Worm (Caenorhabditis elegans): ENCODE results near the gene aexr-2.

The aexr-2 gene

DNA sequence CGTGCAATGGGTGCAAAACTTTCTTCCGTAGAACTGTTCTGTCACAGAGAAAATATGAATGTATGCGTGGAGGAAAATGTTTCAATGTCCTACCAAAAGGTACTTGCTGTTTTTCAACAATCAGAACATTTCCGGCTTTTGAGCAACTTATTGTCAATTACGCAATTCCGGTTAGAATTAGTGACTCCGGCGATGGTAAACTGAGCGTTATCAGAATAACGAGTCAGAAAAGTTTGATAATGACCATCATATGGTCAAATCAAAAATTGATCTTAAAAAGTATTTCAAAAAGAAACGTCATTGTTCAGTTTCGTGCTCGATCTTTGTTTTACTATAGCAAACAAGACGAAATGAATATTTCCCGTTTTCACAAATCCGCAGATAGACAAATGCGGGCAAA is 25.4 kb upstream of the aexr-2 start:
- TF ChIP-seq ceh-45 (GFP tag; IDR thresholded peaks at IDR 0.05) = no peak
- TF ChIP-seq ceh-24 (tag; optimal IDR thresholded peaks at IDR 0.05) = no peak
- no peak for TF ChIP-seq nfya-1 (tag; optimal IDR thresholded peaks at IDR 0.05)
- no peak for TF ChIP-seq lim-6 (tag; optimal IDR thresholded peaks at IDR 0.05)
- no peak for TF ChIP-seq sox-2 (GFP tag; IDR thresholded peaks at IDR 0.05)
- TF ChIP-seq F13H6.1 (tag; optimal IDR thresholded peaks at IDR 0.05) = no peak
- TF ChIP-seq gmeb-2 (tag; optimal IDR thresholded peaks at IDR 0.05) = no peak
- no peak for TF ChIP-seq ceh-14 (tag; optimal IDR thresholded peaks at IDR 0.05)
- TF ChIP-seq dmd-4 (tag; optimal IDR thresholded peaks at IDR 0.05; ENCODE audit: borderline replicate concordance) = no peak
- no peak for TF ChIP-seq pat-9 (tag; optimal IDR thresholded peaks at IDR 0.05)
- no peak for TF ChIP-seq ceh-2 (tag; optimal IDR thresholded peaks at IDR 0.05)
- no peak for TF ChIP-seq ztf-16 (tag; optimal IDR thresholded peaks at IDR 0.05)
- no peak for TF ChIP-seq zip-5 (tag; optimal IDR thresholded peaks at IDR 0.05)

- TF ChIP-seq Y22D7AL.16 (tag; optimal IDR thresholded peaks at IDR 0.05) (no peak), ceh-14 (tag; optimal IDR thresholded peaks at IDR 0.05) (no peak), pat-9 (tag; optimal IDR thresholded peaks at IDR 0.05) (no peak), hlh-8 (tag; optimal IDR thresholded peaks at IDR 0.05) (no peak), pax-1 (tag; optimal IDR thresholded peaks at IDR 0.05) (no peak), ceh-30 (tag; optimal IDR thresholded peaks at IDR 0.05) (no peak), syd-9 (tag; optimal IDR thresholded peaks at IDR 0.05) (no peak), unc-3 (GFP tag; conservative IDR thresholded peaks at IDR 0.05) (no peak), unc-3 (tag; optimal IDR thresholded peaks at IDR 0.05) (no peak), fkh-10 (GFP tag; optimal IDR thresholded peaks at IDR 0.05) (no peak), ets-4 (tag; optimal IDR thresholded peaks at IDR 0.05) (no peak), ceh-18 (tag; optimal IDR thresholded peaks at IDR 0.05) (no peak), nhr-11 (tag; optimal IDR thresholded peaks at IDR 0.05) (no peak), pros-1 (tag; optimal IDR thresholded peaks at IDR 0.05) (no peak), C08G9.2 (tag; optimal IDR thresholded peaks at IDR 0.05) (no peak), eyg-1 (tag; optimal IDR thresholded peaks at IDR 0.05) (no peak), mec-3 (tag; optimal IDR thresholded peaks at IDR 0.05; ENCODE audit: borderline replicate concordance) (no peak), sox-2 (GFP tag; IDR thresholded peaks at IDR 0.05) (no peak), sdc-2 (tag; optimal IDR thresholded peaks at IDR 0.05) (no peak), nfya-1 (tag; optimal IDR thresholded peaks at IDR 0.05) (no peak)
Measured at ce11 chrX:6656251-6656650, 24.9 kb upstream of the aexr-2 start.

ce11 chrX:6655163-6655562 is 23.8 kb upstream of the aexr-2 start, which contains the start of gene nhr-173:
TSS of gene nhr-173 (plus strand) at chrX:6655528.
- TF ChIP-seq sox-4 (tag; optimal IDR thresholded peaks at IDR 0.05) (no peak), ceh-30 (tag; optimal IDR thresholded peaks at IDR 0.05) (no peak), pax-1 (tag; optimal IDR thresholded peaks at IDR 0.05) (no peak), fkh-6 (tag; optimal IDR thresholded peaks at IDR 0.05) (no peak), ama-1 (optimal IDR thresholded peaks at IDR 0.05) (no peak), mec-3 (tag; optimal IDR thresholded peaks at IDR 0.05; ENCODE audit: borderline replicate concordance) (no peak)

DNA sequence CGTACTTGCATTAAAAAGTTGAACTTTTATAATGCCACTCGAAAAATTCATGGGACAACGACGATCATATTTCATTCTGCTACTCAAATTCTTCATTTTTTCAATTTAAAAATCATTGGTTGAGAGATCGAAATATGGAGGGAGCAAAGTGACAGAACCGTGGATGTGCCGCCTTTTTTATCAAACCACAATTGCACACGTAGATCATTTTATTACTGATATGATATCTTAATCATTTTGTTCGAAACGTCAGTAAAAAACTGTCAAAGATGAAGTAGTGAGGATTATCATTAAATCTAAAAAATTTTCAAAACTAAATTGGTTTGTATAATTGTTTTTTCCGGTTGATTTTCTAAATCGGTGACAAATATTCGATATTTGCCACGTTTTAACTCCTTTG is 22.8 kb upstream of the aexr-2 start:
- TF ChIP-seq hlh-30 (tag; optimal IDR thresholded peaks at IDR 0.05; ENCODE audit: insufficient read depth) (no peak), syd-9 (tag; optimal IDR thresholded peaks at IDR 0.05) (no peak), nhr-11 (tag; optimal IDR thresholded peaks at IDR 0.05) (no peak), pros-1 (tag; optimal IDR thresholded peaks at IDR 0.05) (no peak), ceh-24 (tag; optimal IDR thresholded peaks at IDR 0.05) (no peak), sdc-2 (tag; optimal IDR thresholded peaks at IDR 0.05) (no peak), lin-11 (tag; optimal IDR thresholded peaks at IDR 0.05) (no peak), dve-1 (tag; optimal IDR thresholded peaks at IDR 0.05) (no peak), ceh-9 (tag; optimal IDR thresholded peaks at IDR 0.05) (no peak), odd-2 (tag; optimal IDR thresholded peaks at IDR 0.05) (no peak)
